Worm (Caenorhabditis elegans) whole organism, dauer: Measurements from ENCODE around the gene srab-11.
"Not testable (repeated sequence)": the region's sequence is repeated elsewhere in the genome, so short reads cannot be mapped to it uniquely, and the experiment has no call there.

Experiments
- unc-62 ChIP-seq: sonication (generic microtip); optimal IDR thresholded peaks from 2 replicates; lab custom pipeline; 2017; ENCODE audit warnings: missing biosample characterization, missing genetic modification reagents, missing genetic modification characterization

srab-11 gene

ce11 chrV:3113751-3114150 lies 33.1 kb downstream of the srab-11 start, which contains the start of gene Y73C8C.8:
TSS of gene Y73C8C.8 (minus strand) at chrV:3113851.
- no peak for TF ChIP-seq unc-62 (GFP tag; lab: Kevin White, UChicago)

DNA sequence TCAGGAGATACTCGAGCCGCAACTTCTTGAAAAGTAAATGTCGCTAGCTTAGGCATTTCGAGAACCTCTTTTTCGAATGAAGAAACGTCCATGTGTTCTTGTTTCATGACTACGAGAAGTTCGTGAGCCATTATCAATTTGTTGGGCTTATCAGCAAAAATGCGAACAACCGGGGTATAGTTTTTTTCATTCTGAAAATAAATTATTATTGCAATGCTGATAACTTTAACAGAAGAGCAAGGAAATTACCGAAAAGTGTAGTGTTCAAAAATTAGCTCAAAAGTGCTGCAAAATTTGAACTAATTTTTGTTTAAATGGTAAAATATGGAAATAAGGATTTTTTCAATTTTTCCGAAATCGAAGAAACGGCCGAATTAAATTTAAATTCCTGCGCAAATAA lies 34.6 kb downstream of the srab-11 start:
- no peak for TF ChIP-seq unc-62 (GFP tag; lab: Kevin White, UChicago)

- TF ChIP-seq unc-62 (GFP tag; lab: Kevin White, UChicago), result no peak
Observed at ce11 chrV:3107450-3107849, 39.4 kb downstream of the srab-11 start, which contains the start of gene str-68. TSS of gene str-68 (minus strand) at chrV:3107550.

DNA sequence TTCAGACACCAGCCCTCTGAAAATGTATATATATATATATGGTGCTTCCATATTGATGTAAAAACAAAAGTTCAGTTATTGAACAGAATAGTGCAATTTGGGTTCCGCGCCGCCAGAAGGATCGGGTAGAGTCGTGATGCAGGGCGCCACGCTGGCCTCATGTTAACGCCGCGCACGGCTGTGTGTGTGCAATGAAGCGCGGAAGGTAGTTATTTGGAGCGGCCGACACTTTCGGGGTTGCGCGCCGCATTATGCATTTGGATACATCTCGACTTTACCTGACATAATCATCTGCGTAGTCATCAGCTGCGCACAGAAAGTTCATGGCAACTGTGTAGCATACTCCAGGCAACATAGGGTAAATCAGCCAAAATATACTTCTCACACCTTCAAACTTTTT lies 40.0 kb downstream of the srab-11 start:
- TF ChIP-seq unc-62 (GFP tag; lab: Kevin White, UChicago), result no peak

ce11 chrV:3105810-3106209 lies 41.0 kb downstream of the srab-11 start, which contains the start of gene str-69:
TSS of gene str-69 (minus strand) at chrV:3105910.
- TF ChIP-seq unc-62 (GFP tag; lab: Kevin White, UChicago), result no peak

DNA sequence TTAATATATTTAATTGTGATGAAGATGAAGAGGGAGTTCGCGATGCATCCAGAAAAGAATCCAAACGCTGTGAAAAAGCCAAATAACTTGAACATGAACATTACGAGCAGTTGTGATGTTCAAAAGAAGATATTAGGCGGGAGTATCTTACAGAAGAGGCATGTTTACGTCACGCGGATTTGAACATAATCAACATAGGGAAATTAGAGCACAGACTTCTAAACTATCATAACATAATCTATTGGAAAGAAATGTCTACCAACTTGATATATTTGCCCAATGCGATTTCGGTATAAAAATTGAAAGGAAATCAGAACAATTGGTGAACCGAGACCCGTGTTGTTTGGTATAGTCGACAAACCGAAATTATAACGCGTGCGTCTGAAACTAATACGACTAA lies 42.7 kb downstream of the srab-11 start, which contains the start of gene str-66:
Gene str-66 (minus strand): TSS at position 101 of the 400 bp plus-strand sequence.
- no peak for TF ChIP-seq unc-62 (GFP tag; lab: Kevin White, UChicago)

DNA sequence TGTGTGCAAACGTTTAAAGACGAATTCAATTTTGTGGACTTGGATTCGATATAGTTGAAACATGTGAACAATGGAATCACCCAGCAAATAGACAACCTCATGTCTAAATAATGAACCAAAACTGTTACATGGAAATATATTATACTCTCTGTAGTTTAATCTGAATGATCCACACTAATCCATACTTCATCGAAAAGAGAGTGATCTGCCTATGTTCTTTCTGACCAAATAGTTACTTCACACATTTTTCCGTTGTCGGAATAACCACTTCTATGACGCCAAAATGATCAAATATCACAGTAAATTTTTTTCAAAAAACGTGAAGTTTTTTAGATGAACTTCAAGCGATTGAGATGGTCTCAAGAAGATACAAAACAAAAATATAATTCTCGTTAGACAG lies 44.8 kb downstream of the srab-11 start, which contains the start of gene Y73C8C.4:
Gene Y73C8C.4 (minus strand): TSS at position 101 of the 400 bp plus-strand sequence.
- not testable (repeated sequence) for TF ChIP-seq unc-62 (GFP tag; lab: Kevin White, UChicago)

DNA sequence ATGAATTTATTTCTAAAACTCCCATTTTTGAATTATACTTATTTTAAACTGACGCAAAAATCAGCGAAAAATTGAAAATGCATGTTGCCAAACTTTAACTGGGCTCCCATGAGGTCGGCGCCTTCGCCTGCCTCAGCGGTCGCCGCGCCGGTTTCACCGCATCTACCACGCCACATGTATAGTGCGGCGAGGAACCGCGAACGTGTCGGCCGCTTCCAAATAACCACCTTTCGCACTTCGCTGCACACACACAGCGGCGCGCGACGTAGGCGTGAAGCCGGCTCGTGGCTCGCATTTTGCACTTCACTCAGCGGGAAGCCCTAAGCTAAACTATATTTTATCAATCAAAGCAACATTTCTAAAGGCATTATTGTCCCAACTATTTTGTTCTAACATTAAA lies 46.3 kb downstream of the srab-11 start:
- no peak for TF ChIP-seq unc-62 (GFP tag; lab: Kevin White, UChicago)
